Fruit fly (Drosophila melanogaster): ENCODE measurements around the gene ncd.

ncd gene

dm6 chr3R:29774360-29775193 is 32.4 kb downstream of the ncd start (continued):
- TF ChIP-seq CrebB (tag; optimal IDR thresholded peaks at IDR 0.05) (peak; percentile 56), CG6854 (GFP tag; optimal IDR thresholded peaks at IDR 0.05) (peak; percentile 53), insv (GFP tag; optimal IDR thresholded peaks at IDR 0.05) (peak; percentile 44 to 91), CG31441 (GFP tag; IDR thresholded peaks at IDR 0.05) (no peak), CG1602 (GFP tag; optimal IDR thresholded peaks at IDR 0.05) (no peak), Doc3 (GFP tag; IDR thresholded peaks at IDR 0.05; ENCODE audit: partially characterized antibody) (peak; percentile 28; the same call in 1 of the 3 replicates), z (GFP tag; IDR thresholded peaks at IDR 0.05) (peak; percentile 98), CG17361 (GFP tag; IDR thresholded peaks at IDR 0.05) (no peak), Eip74EF (GFP tag; optimal IDR thresholded peaks at IDR 0.05) (no peak), hth (optimal IDR thresholded peaks at IDR 0.05) (no peak), corto (GFP tag; optimal IDR thresholded peaks at IDR 0.05) (peak; percentile 55), tna (GFP tag; IDR thresholded peaks at IDR 0.05; ENCODE audit: partially characterized antibody) (peak; percentile 49; the same call in 1 of the 2 replicates), CoRest (tag; optimal IDR thresholded peaks at IDR 0.05) (no peak), jumu (GFP tag; optimal IDR thresholded peaks at IDR 0.05) (no peak), eve (GFP tag; optimal IDR thresholded peaks at IDR 0.05) (no peak), lilli (GFP tag; optimal IDR thresholded peaks at IDR 0.05) (no peak), CG12104 (GFP tag; optimal IDR thresholded peaks at IDR 0.05) (no peak), luna (GFP tag; optimal IDR thresholded peaks at IDR 0.05) (no peak), CG4730 (GFP tag; IDR thresholded peaks at IDR 0.05) (no peak), kni (GFP tag; optimal IDR thresholded peaks at IDR 0.05) (peak; percentile 46), CG6813 (GFP tag; optimal IDR thresholded peaks at IDR 0.05) (no peak), Sin3A (optimal IDR thresholded peaks at IDR 0.05) (no peak), Chrac-16 (GFP tag; optimal IDR thresholded peaks at IDR 0.05) (no peak), abd-A (tag; optimal IDR thresholded peaks at IDR 0.05) (peak; percentile 76), CG30431 (GFP tag; optimal IDR thresholded peaks at IDR 0.05) (no peak), Dek (tag; optimal IDR thresholded peaks at IDR 0.05) (no peak), dm (GFP tag; optimal IDR thresholded peaks at IDR 0.05) (no peak), crc (GFP tag; optimal IDR thresholded peaks at IDR 0.05) (no peak), CG30403 (GFP tag; optimal IDR thresholded peaks at IDR 0.05) (no peak), CG12236 (GFP tag; optimal IDR thresholded peaks at IDR 0.05) (no peak), CG17328 (GFP tag; IDR thresholded peaks at IDR 0.05) (no peak), CG14014 (GFP tag; IDR thresholded peaks at IDR 0.05) (peak; percentile 29; the same call in 1 of the 2 replicates), CG12071 (GFP tag; optimal IDR thresholded peaks at IDR 0.05) (peak; percentile 29), grau (tag; optimal IDR thresholded peaks at IDR 0.05) (no peak), wek (GFP tag; optimal IDR thresholded peaks at IDR 0.05) (peak; percentile 59), tap (tag; optimal IDR thresholded peaks at IDR 0.05) (peak; percentile 6), psq (GFP tag; optimal IDR thresholded peaks at IDR 0.05) (peak; percentile 66), CG13424 (tag; optimal IDR thresholded peaks at IDR 0.05) (no peak), E2f2 (GFP tag; IDR thresholded peaks at IDR 0.05) (0 out of 2 replicates have a peak, but pooled peaks have one; percentile 17), run (tag; optimal IDR thresholded peaks at IDR 0.05) (peak; percentile 24), CG10979 (tag; optimal IDR thresholded peaks at IDR 0.05) (no peak), sens-2 (GFP tag; IDR thresholded peaks at IDR 0.05) (no peak), Neu2 (GFP tag; optimal IDR thresholded peaks at IDR 0.05; ENCODE audit: borderline replicate concordance) (no peak), CG15073 (GFP tag; optimal IDR thresholded peaks at IDR 0.05) (no peak), gcm (GFP tag; optimal IDR thresholded peaks at IDR 0.05) (no peak), TFAM (GFP tag; optimal IDR thresholded peaks at IDR 0.05) (no peak), chif (GFP tag; optimal IDR thresholded peaks at IDR 0.05) (no peak), CG8290 (GFP tag; optimal IDR thresholded peaks at IDR 0.05) (no peak), CG8290 (tag; optimal IDR thresholded peaks at IDR 0.05) (peak in 1 of 2 experiments; percentile 21), CG1529 (GFP tag; optimal IDR thresholded peaks at IDR 0.05) (no peak)

Data from whole organism, embryonic.